Fruit fly (Drosophila melanogaster) whole organism, embryonic: ENCODE results near the gene CG12054.
A peak's percentile ranks its signal among the peaks of the same experiment; 100 is the strongest.

Experiments
- Awh ChIP-seq: fragments of 200-800 bp; sonication (Bioruptor generic); IDR thresholded peaks from 2 replicates; pipeline ENCODE4, ENCODE4 v1.3.6; 2022; ENCODE audit warnings: missing biosample characterization, missing genetic modification characterization
- B-H1 ChIP-seq: fragments of 200-800 bp; sonication (Bioruptor generic); IDR thresholded peaks from 3 replicates; pipeline ENCODE4 v1.3.6; 2022; ENCODE audit warnings: missing biosample characterization, missing genetic modification characterization
- B-H2 ChIP-seq: fragments of 200-800 bp; sonication (Bioruptor generic); optimal IDR thresholded peaks from 2 replicates; lab custom pipeline; 2018; ENCODE audit warnings: missing biosample characterization, mild to moderate bottlenecking, missing genetic modification characterization
- Bteb2 ChIP-seq: fragments of 200-800 bp; sonication (Bioruptor generic); optimal IDR thresholded peaks from 2 replicates; lab custom pipeline; 2016; ENCODE audit warnings: missing biosample characterization, missing genetic modification characterization
- CG10267 ChIP-seq: fragments of 200-800 bp; sonication (Bioruptor generic); optimal IDR thresholded peaks from 2 replicates; lab custom pipeline; 2018; ENCODE audit warnings: missing biosample characterization, mild to moderate bottlenecking, missing genetic modification characterization, moderate library complexity
- CG11723 ChIP-seq: fragments of 200-800 bp; sonication (Bioruptor generic); optimal IDR thresholded peaks from 2 replicates; lab custom pipeline; 2017; ENCODE audit warnings: missing biosample characterization, mild to moderate bottlenecking, missing genetic modification characterization
- CG12236 ChIP-seq: fragments of 200-800 bp; sonication (Bioruptor generic); optimal IDR thresholded peaks from 2 replicates; lab custom pipeline; 2016; ENCODE audit warnings: missing biosample characterization, missing genetic modification characterization
- CG13296 ChIP-seq: fragments of 200-800 bp; sonication (Bioruptor generic); optimal IDR thresholded peaks from 3 replicates; lab custom pipeline; 2018; ENCODE audit warnings: missing biosample characterization, mild to moderate bottlenecking, missing genetic modification characterization
- CG13624 ChIP-seq: fragments of 200-800 bp; sonication (Bioruptor generic); optimal IDR thresholded peaks from 2 replicates; lab custom pipeline; 2016; ENCODE audit warnings: missing biosample characterization, missing genetic modification characterization
- CG13775 ChIP-seq: fragments of 200-800 bp; sonication (Bioruptor generic); optimal IDR thresholded peaks from 3 replicates; lab custom pipeline; 2017; ENCODE audit warnings: missing biosample characterization, mild to moderate bottlenecking, missing genetic modification characterization
- CG14667 ChIP-seq: fragments of 200-800 bp; sonication (Bioruptor generic); IDR thresholded peaks from 2 replicates; pipeline ENCODE4 v1.3.6; 2022; ENCODE audit warnings: missing biosample characterization, missing genetic modification characterization
- CG17328 ChIP-seq: fragments of 200-800 bp; sonication (Bioruptor generic); IDR thresholded peaks from 2 replicates; pipeline ENCODE4 v1.3.6; 2022; ENCODE audit warnings: missing biosample characterization, missing genetic modification characterization
- CG17802 ChIP-seq: fragments of 200-800 bp; sonication (Bioruptor generic); optimal IDR thresholded peaks from 2 replicates; lab custom pipeline; 2018; ENCODE audit warnings: missing biosample characterization, mild to moderate bottlenecking, missing genetic modification characterization, moderate library complexity
- CG34224 ChIP-seq: fragments of 200-800 bp; sonication (Bioruptor generic); IDR thresholded peaks from 3 replicates; pipeline ENCODE4 v1.3.6; 2022; ENCODE audit warnings: missing biosample characterization, missing genetic modification characterization; ENCODE audit not compliant: partially characterized antibody
- CG3847 ChIP-seq: fragments of 200-800 bp; sonication (Bioruptor generic); IDR thresholded peaks from 2 replicates; pipeline ENCODE4 v1.3.6; 2022; ENCODE audit warnings: missing biosample characterization, missing genetic modification characterization
- CG6654 ChIP-seq: fragments of 200-800 bp; sonication (Bioruptor generic); optimal IDR thresholded peaks from 2 replicates; lab custom pipeline; 2017; ENCODE audit warnings: missing biosample characterization, mild to moderate bottlenecking, missing genetic modification characterization
- CG7357 ChIP-seq: fragments of 200-800 bp; sonication (Bioruptor generic); IDR thresholded peaks from 3 replicates; pipeline ENCODE4 v1.3.6; 2022; ENCODE audit warnings: missing biosample characterization, missing genetic modification characterization
- CG7556 ChIP-seq: fragments of 200-800 bp; sonication (Bioruptor generic); optimal IDR thresholded peaks from 2 replicates; lab custom pipeline; 2017; ENCODE audit warnings: missing biosample characterization, mild to moderate bottlenecking, missing genetic modification characterization
- CG8281 ChIP-seq: fragments of 200-800 bp; sonication (Bioruptor generic); optimal IDR thresholded peaks from 2 replicates; lab custom pipeline; 2018; ENCODE audit warnings: missing biosample characterization, mild to moderate bottlenecking, missing genetic modification characterization, moderate library complexity
- CG9817 ChIP-seq: fragments of 200-800 bp; sonication (Bioruptor generic); optimal IDR thresholded peaks from 2 replicates; lab custom pipeline; 2018; ENCODE audit warnings: missing biosample characterization, mild to moderate bottlenecking, missing genetic modification characterization, moderate library complexity
- D19B ChIP-seq: fragments of 200-800 bp; sonication (Bioruptor generic); optimal IDR thresholded peaks from 2 replicates; lab custom pipeline; 2017; ENCODE audit warnings: missing biosample characterization, mild to moderate bottlenecking, missing genetic modification characterization
- Dll ChIP-seq: fragments of 200-800 bp; sonication (Bioruptor generic); IDR thresholded peaks from 4 replicates; pipeline ENCODE4 v1.3.6; 2022; ENCODE audit warnings: missing biosample characterization, missing genetic modification characterization; ENCODE audit not compliant: partially characterized antibody
- Doc3 ChIP-seq: fragments of 200-800 bp; sonication (Bioruptor generic); IDR thresholded peaks from 3 replicates; pipeline ENCODE4 v1.3.6; 2022; ENCODE audit warnings: missing biosample characterization, missing genetic modification characterization; ENCODE audit not compliant: partially characterized antibody
- Ets97D ChIP-seq: fragments of 200-800 bp; sonication (Bioruptor generic); optimal IDR thresholded peaks from 3 replicates; lab custom pipeline; 2016; ENCODE audit warnings: missing biosample characterization, missing genetic modification characterization
- Hr3 ChIP-seq: fragments of 200-800 bp; sonication (Bioruptor generic); optimal IDR thresholded peaks from 3 replicates; lab custom pipeline; 2016; ENCODE audit warnings: missing biosample characterization, missing genetic modification characterization
- Lhr ChIP-seq: fragments of 200-800 bp; sonication (Bioruptor generic); optimal IDR thresholded peaks from 3 replicates; lab custom pipeline; 2017; ENCODE audit warnings: mild to moderate bottlenecking, missing biosample characterization, missing genetic modification reagents, missing genetic modification characterization
- MTF-1 ChIP-seq: fragments of 200-800 bp; sonication (Bioruptor generic); optimal IDR thresholded peaks from 2 replicates; lab custom pipeline; 2018; ENCODE audit warnings: missing biosample characterization, mild to moderate bottlenecking, missing genetic modification characterization, borderline replicate concordance
- Myb ChIP-seq: fragments of 200-800 bp; sonication (Bioruptor generic); optimal IDR thresholded peaks from 2 replicates; lab custom pipeline; 2016; ENCODE audit warnings: missing biosample characterization, missing genetic modification characterization
- NFAT ChIP-seq: fragments of 200-800 bp; sonication (Bioruptor generic); IDR thresholded peaks from 2 replicates; pipeline ENCODE4 v1.3.6; 2022; ENCODE audit warnings: missing biosample characterization, missing genetic modification characterization
- Poxn ChIP-seq: fragments of 200-800 bp; sonication (Bioruptor generic); IDR thresholded peaks from 2 replicates; pipeline ENCODE4 v1.3.6; 2022; ENCODE audit warnings: missing biosample characterization, missing genetic modification characterization
- Ravus ChIP-seq: fragments of 200-800 bp; sonication (Bioruptor generic); IDR thresholded peaks from 2 replicates; pipeline ENCODE4 v1.3.6; 2022; ENCODE audit warnings: missing biosample characterization, missing genetic modification characterization
- Side ChIP-seq: fragments of 200-800 bp; sonication (Bioruptor generic); optimal IDR thresholded peaks from 2 replicates; lab custom pipeline; 2016; ENCODE audit warnings: missing biosample characterization, missing genetic modification characterization
- aop ChIP-seq: fragments of 200-800 bp; sonication (Bioruptor generic); IDR thresholded peaks from 2 replicates; pipeline ENCODE4 v1.3.6; 2022; ENCODE audit warnings: missing biosample characterization, missing genetic modification characterization
- bsh ChIP-seq, 2 experiments: fragments of 200-800 bp; sonication (Bioruptor generic); optimal IDR thresholded peaks; 2 replicates each; lab custom pipeline; 2017 to 2018; ENCODE audit warnings: mild to moderate bottlenecking in 2 of 2, missing biosample characterization in 2 of 2, missing genetic modification characterization in 2 of 2, moderate library complexity in 1 of 2
- chm ChIP-seq: fragments of 200-800 bp; sonication (Bioruptor generic); IDR thresholded peaks from 2 replicates; pipeline ENCODE4 v1.3.6; 2022; ENCODE audit warnings: missing biosample characterization, missing genetic modification characterization
- dmrt11E ChIP-seq: fragments of 200-800 bp; sonication (Bioruptor generic); optimal IDR thresholded peaks from 3 replicates; lab custom pipeline; 2018; ENCODE audit warnings: missing biosample characterization, mild to moderate bottlenecking, missing genetic modification characterization, moderate library complexity
- ems ChIP-seq: fragments of 200-800 bp; sonication (Bioruptor generic); optimal IDR thresholded peaks from 3 replicates; lab custom pipeline; 2016; ENCODE audit warnings: missing biosample characterization, missing genetic modification characterization
- esg ChIP-seq: fragments of 200-800 bp; sonication (Bioruptor generic); conservative IDR thresholded peaks from 2 replicates; pipeline ENCODE4 v1.3.6; 2022; ENCODE audit warnings: missing biosample characterization, missing genetic modification characterization
- fd102C ChIP-seq: fragments of 200-800 bp; sonication (Bioruptor generic); optimal IDR thresholded peaks from 2 replicates; lab custom pipeline; 2018; ENCODE audit warnings: missing biosample characterization, mild to moderate bottlenecking, missing genetic modification characterization, moderate library complexity
- gcm2 ChIP-seq: fragments of 200-800 bp; sonication (Bioruptor generic); optimal IDR thresholded peaks from 2 replicates; lab custom pipeline; 2016; ENCODE audit warnings: missing biosample characterization, missing genetic modification characterization
- hbn ChIP-seq: fragments of 200-800 bp; sonication (Bioruptor generic); IDR thresholded peaks from 2 replicates; pipeline ENCODE4 v1.3.6; 2022; ENCODE audit warnings: missing biosample characterization, missing genetic modification characterization; ENCODE audit not compliant: partially characterized antibody
- mld ChIP-seq: fragments of 200-800 bp; sonication (Bioruptor generic); IDR thresholded peaks from 3 replicates; pipeline ENCODE4 v1.3.6; 2022; ENCODE audit warnings: missing biosample characterization, missing genetic modification characterization; ENCODE audit not compliant: partially characterized antibody
- salm ChIP-seq: fragments of 200-800 bp; sonication (Bioruptor generic); optimal IDR thresholded peaks from 2 replicates; lab custom pipeline; 2018; ENCODE audit warnings: missing biosample characterization, mild to moderate bottlenecking, missing genetic modification characterization
- sc ChIP-seq, 3 experiments: fragments of >200 bp in 2 of 3; fragments of 200-800 bp in 1 of 3; sonication (Bioruptor generic) in 1 of 3; optimal IDR thresholded peaks; 2 replicates in 2 of 3; 3 replicates in 1 of 3; lab custom pipeline; 2017; ENCODE audit warnings: mild to moderate bottlenecking in 1 of 3, missing biosample characterization in 1 of 3, missing genetic modification characterization in 1 of 3, missing genetic modification reagents in 1 of 3
- seq ChIP-seq: fragments of 200-800 bp; sonication (Bioruptor generic); IDR thresholded peaks from 2 replicates; pipeline ENCODE4 v1.3.6; 2022; ENCODE audit warnings: missing biosample characterization, missing genetic modification characterization
- trem ChIP-seq: fragments of 200-800 bp; optimal IDR thresholded peaks from 3 replicates; lab custom pipeline; 2019; ENCODE audit warnings: missing biosample characterization, mild to moderate bottlenecking, missing genetic modification characterization, moderate library complexity
- vnd ChIP-seq: fragments of 200-800 bp; sonication (Bioruptor generic); IDR thresholded peaks from 3 replicates; pipeline ENCODE4 v1.3.6; 2022; ENCODE audit warnings: missing biosample characterization, missing genetic modification characterization; ENCODE audit not compliant: partially characterized antibody
- zen ChIP-seq: fragments of 200-800 bp; sonication (Bioruptor generic); optimal IDR thresholded peaks from 3 replicates; lab custom pipeline; 2018; ENCODE audit warnings: missing biosample characterization, mild to moderate bottlenecking, missing genetic modification characterization, moderate library complexity

Gene CG12054

DNA sequence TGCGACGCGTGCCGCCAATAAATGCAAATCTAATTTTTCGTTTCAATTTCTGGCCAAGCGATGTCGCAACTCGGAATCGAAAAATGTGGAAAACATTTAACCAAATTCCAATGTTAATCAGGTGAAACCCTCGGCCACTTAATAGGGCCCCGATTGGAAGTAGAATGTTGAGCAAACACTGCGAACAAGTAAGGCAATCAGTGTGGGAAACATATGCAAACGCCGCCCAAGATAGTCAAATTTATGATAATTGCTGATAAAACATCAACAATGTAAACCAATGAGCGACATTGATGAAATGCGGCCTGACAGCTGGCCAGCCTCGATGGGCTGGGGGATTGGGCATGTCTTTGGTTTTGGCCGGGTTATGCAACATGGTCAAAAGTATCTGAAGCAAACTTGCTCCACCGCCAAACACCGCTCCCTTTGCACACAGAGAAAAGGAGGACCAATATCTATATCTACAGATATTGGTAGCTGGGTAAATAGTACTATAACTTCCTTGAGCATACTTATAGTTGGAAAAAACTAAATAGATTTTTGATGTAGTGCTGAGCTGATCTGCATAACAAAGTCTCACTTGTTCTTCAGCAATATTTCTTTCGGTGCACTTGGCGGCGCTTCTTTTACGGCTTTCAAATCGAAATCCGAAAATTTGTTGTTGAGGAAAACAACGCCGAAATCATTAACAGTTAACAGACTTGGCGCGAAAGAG, 26.9 kb downstream of the CG12054 start (continued):
- TF ChIP-seq NFAT, result peak; percentile 29; the same call in 1 of the 2 replicates
- TF ChIP-seq Ravus (GFP tag; lab: Robert Waterston, UW), result no peak
- TF ChIP-seq Side (GFP tag; lab: Kevin White, UChicago), result peak; percentile 52
- TF ChIP-seq Myb (GFP tag; lab: Kevin White, UChicago), result peak; percentile 24
- TF ChIP-seq CG6654 (GFP tag; lab: Kevin White, UChicago), result peak; percentile 48
- peak; percentile 40; the same call in 1 of the 2 replicates for TF ChIP-seq aop
- TF ChIP-seq CG10267 (tag; lab: Kevin White, UChicago), result peak; percentile 67
- TF ChIP-seq CG3847, result peak; percentile 58
- no peak for TF ChIP-seq fd102C (GFP tag; lab: Kevin White, UChicago)
- TF ChIP-seq Ets97D (GFP tag; lab: Kevin White, UChicago), result no peak
- no peak for TF ChIP-seq hbn (GFP tag; lab: Robert Waterston, UW)
- no peak for TF ChIP-seq gcm2 (GFP tag; lab: Kevin White, UChicago)
- TF ChIP-seq esg (GFP tag; lab: Robert Waterston, UW), result peak; percentile 73
- peak; percentile 78 for TF ChIP-seq B-H1 (GFP tag; lab: Robert Waterston, UW)
- peak; percentile 65 for TF ChIP-seq CG7556
- TF ChIP-seq bsh (GFP tag; optimal IDR thresholded peaks at IDR 0.05; lab: Kevin White, UChicago), result peak in 1 of 2 experiments; percentile 88
- TF ChIP-seq CG13296, result peak; percentile 80
- TF ChIP-seq Dll (GFP tag; lab: Robert Waterston, UW), result no peak
- peak; percentile 61 for TF ChIP-seq salm (tag; lab: Kevin White, UChicago)
- TF ChIP-seq mld, result no peak
- TF ChIP-seq Poxn, result no peak
- no peak for TF ChIP-seq zen (tag; lab: Kevin White, UChicago)
- TF ChIP-seq CG34224 (GFP tag; lab: Robert Waterston, UW), result no peak
- TF ChIP-seq dmrt11E (tag; lab: Kevin White, UChicago), result no peak
- TF ChIP-seq Hr3, result peak; percentile 26
- TF ChIP-seq MTF-1 (GFP tag; lab: Kevin White, UChicago), result peak; percentile 71
- peak; percentile 26 for TF ChIP-seq Bteb2
- peak; percentile 17 for TF ChIP-seq Lhr (GFP tag; lab: Kevin White, UChicago)
- peak; percentile 61 for TF ChIP-seq CG8281
- no peak for TF ChIP-seq sc (optimal IDR thresholded peaks at IDR 0.05; lab: Kevin White, UChicago)
- TF ChIP-seq sc (GFP tag; optimal IDR thresholded peaks at IDR 0.05; lab: Kevin White, UChicago), result peak; percentile 47
- TF ChIP-seq trem (tag; lab: Kevin White, UChicago), result peak; percentile 64
- TF ChIP-seq CG7357 (GFP tag; lab: Robert Waterston, UW), result peak; percentile 64
- peak; percentile 45 for TF ChIP-seq ems (GFP tag; lab: Kevin White, UChicago)
- no peak for TF ChIP-seq CG13775
- TF ChIP-seq CG12236 (GFP tag; lab: Kevin White, UChicago), result no peak
- TF ChIP-seq Doc3 (GFP tag; lab: Robert Waterston, UW), result no peak
- peak; percentile 69 for TF ChIP-seq CG17328 (GFP tag; lab: Robert Waterston, UW)
- peak; percentile 56 for TF ChIP-seq CG9817 (tag; lab: Kevin White, UChicago)
- peak; percentile 97 for TF ChIP-seq Awh (GFP tag; lab: Robert Waterston, UW)
- peak; percentile 71 for TF ChIP-seq CG11723
- TF ChIP-seq CG17802 (tag; lab: Kevin White, UChicago), result peak; percentile 67
- peak; percentile 69 for TF ChIP-seq seq (GFP tag; lab: Robert Waterston, UW)
- TF ChIP-seq CG14667 (GFP tag; lab: Robert Waterston, UW), result peak; percentile 70
- TF ChIP-seq D19B (GFP tag; lab: Kevin White, UChicago), result no peak
- TF ChIP-seq vnd (GFP tag; lab: Robert Waterston, UW), result no peak
- no peak for TF ChIP-seq B-H2 (GFP tag; lab: Kevin White, UChicago)
- TF ChIP-seq CG13624 (GFP tag; lab: Kevin White, UChicago), result no peak
- peak; percentile 66 for TF ChIP-seq chm (GFP tag; lab: Robert Waterston, UW)
